Worm (Caenorhabditis elegans): ENCODE results near the gene nas-32.

Gene nas-32

DNA sequence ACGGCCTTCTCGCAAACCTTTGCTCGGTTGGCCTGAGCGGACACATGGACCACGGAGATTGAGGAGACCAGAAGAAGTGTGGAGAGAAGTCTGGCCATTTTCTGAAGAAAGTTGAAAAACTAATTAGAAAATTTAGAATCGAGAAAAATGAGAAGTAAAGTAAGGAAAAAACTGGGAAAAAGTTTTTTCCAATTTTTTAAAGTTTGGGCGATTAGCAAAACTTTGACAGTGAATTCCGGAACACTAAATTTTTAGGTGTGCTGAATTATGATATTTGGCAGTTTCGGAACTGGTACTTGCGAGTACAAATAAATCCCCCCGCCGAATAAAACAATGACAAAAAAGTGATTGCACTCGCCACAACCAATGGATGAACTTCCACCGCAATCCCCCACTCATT is 32.3 kb downstream of the nas-32 start, which contains the start of gene T02B11.3:
Gene T02B11.3 (minus strand): TSS at position 101 of the 400 bp plus-strand sequence.
- no peak for TF ChIP-seq C34F6.9 (tag; optimal IDR thresholded peaks at IDR 0.05)
- no peak for TF ChIP-seq sma-9 (GFP tag; optimal IDR thresholded peaks at IDR 0.05)
- no peak for TF ChIP-seq sma-9 (tag; optimal IDR thresholded peaks at IDR 0.05)

DNA sequence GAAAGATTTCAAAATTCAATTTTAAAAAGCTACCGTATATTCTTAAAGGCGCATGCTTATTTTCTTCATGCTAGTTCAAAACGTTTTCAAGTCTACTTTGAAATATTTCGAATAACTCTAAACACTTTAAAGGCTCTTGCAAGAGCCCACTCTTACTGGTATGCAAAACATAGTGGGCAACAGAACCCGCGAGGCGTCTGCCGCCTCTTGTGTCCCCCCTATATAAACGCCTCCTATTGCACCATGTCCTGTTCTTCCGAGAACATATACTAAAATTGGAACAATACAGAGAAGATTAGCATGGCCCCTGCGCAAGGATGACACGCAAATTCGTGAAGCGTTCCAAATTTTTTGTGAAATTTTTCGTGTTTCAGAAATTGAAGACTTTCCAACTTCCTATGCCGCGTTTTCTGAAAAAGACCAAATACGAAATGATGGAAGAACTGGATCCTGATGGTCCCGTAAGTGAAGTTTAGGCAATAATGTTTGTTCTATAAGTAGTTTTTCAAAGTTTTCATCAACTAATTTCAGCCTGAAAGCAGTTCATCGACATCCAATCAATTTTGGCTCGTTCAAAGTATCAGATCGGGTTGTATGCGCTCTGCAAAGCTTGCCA is 40.0 kb downstream of the nas-32 start:
- no peak for TF ChIP-seq lin-11 (tag; optimal IDR thresholded peaks at IDR 0.05)
- peak; percentile 88 for TF ChIP-seq snpc-4 (tag; optimal IDR thresholded peaks at IDR 0.05)
- TF ChIP-seq nhr-10 (tag; optimal IDR thresholded peaks at IDR 0.05), result no peak
- no peak for TF ChIP-seq blmp-1 (tag; optimal IDR thresholded peaks at IDR 0.05; ENCODE audit: insufficient read depth)

DNA sequence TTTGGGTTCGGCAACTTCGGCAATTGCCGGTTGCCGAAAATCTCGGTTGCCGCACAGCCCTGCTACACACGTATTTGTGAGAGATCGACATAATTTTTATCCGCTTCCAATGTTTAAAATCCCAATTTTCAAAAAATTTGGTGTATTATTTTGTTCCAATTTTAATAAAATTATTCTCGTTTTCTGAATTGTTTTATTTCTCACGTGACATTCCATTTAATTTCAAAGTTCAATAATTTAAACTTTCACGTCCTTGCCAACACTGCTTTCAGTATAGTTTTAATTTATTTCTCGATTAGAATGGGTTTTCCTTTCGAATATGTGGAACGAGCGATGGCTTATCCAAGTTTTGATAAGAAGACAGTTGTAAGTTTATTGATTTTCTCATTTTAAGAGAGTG is 42.4 kb downstream of the nas-32 start, which contains the start of gene K09C6.2:
Gene K09C6.2 (plus strand): TSS at position 301 of the 400 bp plus-strand sequence.
- TF ChIP-seq nhr-129 (tag; optimal IDR thresholded peaks at IDR 0.05), result no peak
- no peak for TF ChIP-seq unc-62 (GFP tag; optimal IDR thresholded peaks at IDR 0.05)
- no peak for TF ChIP-seq nhr-6 (tag; optimal IDR thresholded peaks at IDR 0.05)
- TF ChIP-seq egl-27 (tag; optimal IDR thresholded peaks at IDR 0.05), result no peak
- no peak for TF ChIP-seq unc-39 (tag; optimal IDR thresholded peaks at IDR 0.05)
- TF ChIP-seq mbf-1 (tag; optimal IDR thresholded peaks at IDR 0.05), result no peak
- TF ChIP-seq ama-1 (optimal IDR thresholded peaks at IDR 0.05), result no peak
- TF ChIP-seq dmd-4 (tag; optimal IDR thresholded peaks at IDR 0.05), result no peak
- TF ChIP-seq zag-1 (tag; optimal IDR thresholded peaks at IDR 0.05), result no peak
- no peak for TF ChIP-seq elt-1 (tag; optimal IDR thresholded peaks at IDR 0.05)
- no peak for TF ChIP-seq F13H6.1 (tag; optimal IDR thresholded peaks at IDR 0.05)
- TF ChIP-seq mdl-1 (tag; optimal IDR thresholded peaks at IDR 0.05), result no peak
- no peak for TF ChIP-seq nhr-77 (tag; optimal IDR thresholded peaks at IDR 0.05)
- TF ChIP-seq ztf-1 (GFP tag; conservative IDR thresholded peaks at IDR 0.05), result no peak
- no peak for TF ChIP-seq sma-3 (GFP tag; optimal IDR thresholded peaks at IDR 0.05)
- no peak for TF ChIP-seq nhr-11 (tag; optimal IDR thresholded peaks at IDR 0.05)
- TF ChIP-seq ZK546.5 (tag; optimal IDR thresholded peaks at IDR 0.05), result no peak
- TF ChIP-seq C34F6.9 (tag; optimal IDR thresholded peaks at IDR 0.05), result no peak
- TF ChIP-seq sma-9 (GFP tag; optimal IDR thresholded peaks at IDR 0.05), result no peak
- TF ChIP-seq sma-9 (tag; optimal IDR thresholded peaks at IDR 0.05), result no peak
- no peak for TF ChIP-seq nhr-25 (tag; optimal IDR thresholded peaks at IDR 0.05)

DNA sequence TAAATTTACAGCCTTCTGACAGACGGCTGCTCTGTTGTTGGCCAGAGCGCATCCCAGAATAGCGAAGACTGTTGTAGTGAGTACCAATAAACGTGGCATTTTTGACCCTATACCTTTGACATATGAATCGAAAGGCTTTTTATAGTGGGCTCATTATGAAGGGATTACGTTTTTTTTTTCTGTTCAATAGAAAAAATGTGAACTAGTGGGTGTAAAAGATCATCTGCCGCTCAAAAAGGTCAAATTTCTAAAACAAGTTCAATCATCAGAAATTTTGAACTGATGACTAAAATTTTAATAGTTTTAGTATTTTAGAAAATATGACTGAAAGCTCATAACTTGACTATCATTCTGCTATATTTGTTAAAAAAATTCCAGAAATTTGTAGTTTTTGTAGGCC is 44.0 kb downstream of the nas-32 start, which contains the start of gene K09C6.9:
Gene K09C6.9 (minus strand): TSS at position 101 of the 400 bp plus-strand sequence.
- TF ChIP-seq nhr-6 (tag; optimal IDR thresholded peaks at IDR 0.05) (no peak), mbf-1 (tag; optimal IDR thresholded peaks at IDR 0.05) (no peak), lin-13 (GFP tag; optimal IDR thresholded peaks at IDR 0.05) (no peak), lin-11 (tag; optimal IDR thresholded peaks at IDR 0.05) (no peak), ztf-1 (GFP tag; conservative IDR thresholded peaks at IDR 0.05) (no peak)

DNA sequence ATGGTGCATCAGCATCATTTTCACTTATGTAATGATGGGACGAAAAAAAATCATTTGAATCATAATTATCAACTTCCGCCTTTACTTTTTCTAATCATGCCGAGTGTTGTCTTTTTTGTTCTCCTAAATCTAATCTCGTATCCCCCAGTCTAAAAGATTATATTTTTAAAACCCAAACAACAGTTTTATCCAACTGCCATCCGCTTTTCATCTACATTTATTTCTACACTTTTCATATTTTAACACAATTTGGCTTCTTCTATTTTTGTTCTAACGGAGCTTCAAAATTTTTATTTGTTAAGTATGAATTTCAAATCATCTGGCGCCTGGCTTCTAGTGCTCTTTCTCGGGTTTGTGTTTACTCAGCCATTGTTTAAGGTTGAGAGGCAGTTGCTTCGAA is 46.8 kb downstream of the nas-32 start, which contains the start of gene K09C6.3:
Gene K09C6.3 (plus strand): TSS at position 301 of the 400 bp plus-strand sequence.
- TF ChIP-seq sem-4 (tag; optimal IDR thresholded peaks at IDR 0.05) (no peak), nhr-77 (tag; optimal IDR thresholded peaks at IDR 0.05) (no peak), lsy-2 (tag; optimal IDR thresholded peaks at IDR 0.05) (no peak), skn-1 (tag; optimal IDR thresholded peaks at IDR 0.05) (no peak), ztf-4 (tag; optimal IDR thresholded peaks at IDR 0.05) (no peak), crh-2 (tag; optimal IDR thresholded peaks at IDR 0.05) (no peak), nhr-10 (tag; optimal IDR thresholded peaks at IDR 0.05) (no peak), ceh-82 (tag; optimal IDR thresholded peaks at IDR 0.05) (no peak), elt-3 (tag; optimal IDR thresholded peaks at IDR 0.05) (no peak), sma-3 (GFP tag; optimal IDR thresholded peaks at IDR 0.05) (no peak), C34F6.9 (tag; optimal IDR thresholded peaks at IDR 0.05) (no peak), egl-27 (tag; optimal IDR thresholded peaks at IDR 0.05) (no peak), alr-1 (tag; optimal IDR thresholded peaks at IDR 0.05) (no peak), ceh-16 (tag; optimal IDR thresholded peaks at IDR 0.05) (no peak)
